Worm (Caenorhabditis elegans) whole organism, L2 larva: ENCODE data around the gene C04C3.9.
"Not testable (repeated sequence)": the region's sequence is repeated elsewhere in the genome, so short reads cannot be mapped to it uniquely, and the experiment has no call there.

Experiments
- C34F6.9 ChIP-seq: fragments of 150-350 bp; optimal IDR thresholded peaks from 2 replicates; lab custom pipeline; 2014; ENCODE audit warnings: missing biosample characterization, missing genetic modification characterization
- R02D3.7 ChIP-seq: fragments of 150-350 bp; optimal IDR thresholded peaks from 2 replicates; lab custom pipeline; 2014; ENCODE audit warnings: missing biosample characterization, missing genetic modification characterization
- alr-1 ChIP-seq: fragments of 150-350 bp; optimal IDR thresholded peaks from 2 replicates; lab custom pipeline; 2014; ENCODE audit warnings: missing biosample characterization, missing genetic modification characterization
- blmp-1 ChIP-seq: sonication (generic microtip); optimal IDR thresholded peaks from 2 replicates; lab custom pipeline; 2017; ENCODE audit warnings: missing genetic modification characterization, mild to moderate bottlenecking, missing compliant biosample characterization, antibody characterized with exemption, moderate library complexity; ENCODE audit not compliant: insufficient read depth
- ceh-16 ChIP-seq: fragments of 150-350 bp; optimal IDR thresholded peaks from 2 replicates; lab custom pipeline; 2014; ENCODE audit warnings: missing biosample characterization, missing genetic modification characterization
- egl-27 ChIP-seq: sonication (generic microtip); optimal IDR thresholded peaks from 3 replicates; lab custom pipeline; 2017; ENCODE audit warnings: missing biosample characterization, missing genetic modification reagents, missing genetic modification characterization
- elt-1 ChIP-seq: fragments of 150-350 bp; optimal IDR thresholded peaks from 2 replicates; lab custom pipeline; 2014; ENCODE audit warnings: missing biosample characterization, missing genetic modification characterization
- elt-3 ChIP-seq: sonication (generic microtip); optimal IDR thresholded peaks from 2 replicates; lab custom pipeline; 2017; ENCODE audit warnings: missing biosample characterization, missing genetic modification characterization
- fos-1 ChIP-seq: fragments of 150-350 bp; optimal IDR thresholded peaks from 2 replicates; lab custom pipeline; 2014; ENCODE audit warnings: missing biosample characterization, missing genetic modification characterization
- lin-39 ChIP-seq: fragments of 150-350 bp; optimal IDR thresholded peaks from 2 replicates; lab custom pipeline; 2014; ENCODE audit warnings: missing biosample characterization, missing genetic modification reagents, missing genetic modification characterization
- lsy-2 ChIP-seq, 2 experiments: fragments of 150-350 bp in 1 of 2; sonication (generic microtip) in 1 of 2; optimal IDR thresholded peaks; 2 replicates each; lab custom pipeline; 2014 to 2017; ENCODE audit warnings: missing biosample characterization in 2 of 2, missing genetic modification characterization in 2 of 2
- mab-5 ChIP-seq: fragments of 150-350 bp; optimal IDR thresholded peaks from 2 replicates; lab custom pipeline; 2014; ENCODE audit warnings: missing biosample characterization, missing genetic modification characterization
- nhr-10 ChIP-seq: sonication (generic microtip); optimal IDR thresholded peaks from 2 replicates; lab custom pipeline; 2017; ENCODE audit warnings: missing biosample characterization, missing genetic modification characterization
- nhr-11 ChIP-seq: fragments of 150-350 bp; optimal IDR thresholded peaks from 2 replicates; lab custom pipeline; 2014; ENCODE audit warnings: missing biosample characterization, missing genetic modification characterization
- nhr-12 ChIP-seq: fragments of 150-350 bp; optimal IDR thresholded peaks from 2 replicates; lab custom pipeline; 2014; ENCODE audit warnings: missing biosample characterization, missing genetic modification characterization
- nhr-129 ChIP-seq: fragments of 150-350 bp; optimal IDR thresholded peaks from 2 replicates; lab custom pipeline; 2014; ENCODE audit warnings: missing biosample characterization, missing genetic modification characterization
- nhr-21 ChIP-seq: fragments of 150-350 bp; optimal IDR thresholded peaks from 2 replicates; lab custom pipeline; 2014; ENCODE audit warnings: missing biosample characterization, missing genetic modification characterization
- nhr-23 ChIP-seq: fragments of 150-350 bp; optimal IDR thresholded peaks from 2 replicates; lab custom pipeline; 2014; ENCODE audit warnings: missing biosample characterization, missing genetic modification reagents, missing genetic modification characterization
- nhr-237 ChIP-seq: fragments of 150-350 bp; optimal IDR thresholded peaks from 2 replicates; lab custom pipeline; 2014; ENCODE audit warnings: missing biosample characterization, missing genetic modification characterization
- nhr-25 ChIP-seq: fragments of 150-350 bp; sonication (generic microtip); optimal IDR thresholded peaks from 3 replicates; lab custom pipeline; 2014; ENCODE audit warnings: missing biosample characterization, missing genetic modification characterization
- nhr-77 ChIP-seq: fragments of 150-350 bp; optimal IDR thresholded peaks from 2 replicates; lab custom pipeline; 2014; ENCODE audit warnings: missing biosample characterization, missing genetic modification characterization
- peb-1 ChIP-seq: fragments of 150-350 bp; optimal IDR thresholded peaks from 2 replicates; lab custom pipeline; 2014; ENCODE audit warnings: missing biosample characterization, missing genetic modification characterization
- sem-4 ChIP-seq: fragments of 150-350 bp; optimal IDR thresholded peaks from 2 replicates; lab custom pipeline; 2014; ENCODE audit warnings: missing biosample characterization, missing genetic modification reagents, missing genetic modification characterization
- skn-1 ChIP-seq: sonication (generic microtip); optimal IDR thresholded peaks from 2 replicates; lab custom pipeline; 2017; ENCODE audit warnings: missing biosample characterization, missing genetic modification characterization
- sma-9 ChIP-seq, 2 experiments: fragments of 150-350 bp in 1 of 2; sonication (generic microtip) in 1 of 2; optimal IDR thresholded peaks; 2 replicates each; lab custom pipeline; 2014 to 2016; ENCODE audit warnings: missing genetic modification characterization in 2 of 2, mild to moderate bottlenecking in 1 of 2, missing biosample characterization in 1 of 2, missing compliant biosample characterization in 1 of 2, missing genetic modification reagents in 1 of 2, moderate library complexity in 1 of 2
- snpc-4 ChIP-seq: fragments of 150-350 bp; optimal IDR thresholded peaks from 2 replicates; lab custom pipeline; 2014; ENCODE audit warnings: missing biosample characterization, missing genetic modification characterization
- zag-1 ChIP-seq: fragments of 150-350 bp; optimal IDR thresholded peaks from 2 replicates; lab custom pipeline; 2014; ENCODE audit warnings: missing biosample characterization, missing genetic modification characterization
- ztf-11 ChIP-seq: sonication (generic microtip); optimal IDR thresholded peaks from 2 replicates; lab custom pipeline; 2017; ENCODE audit warnings: missing biosample characterization, missing genetic modification characterization

The C04C3.9 gene

ce11 chrIV:3440848-3441247, 12.5 kb upstream of the C04C3.9 start, which contains the start of gene grd-10:
Gene grd-10 (plus strand): TSS chrIV:3441055.
- peak; percentile 72 for TF ChIP-seq elt-1 (tag; lab: Kevin White, UChicago)
- TF ChIP-seq blmp-1 (tag; lab: Kevin White, UChicago) = no peak
- TF ChIP-seq alr-1 (tag; lab: Kevin White, UChicago) = no peak
- TF ChIP-seq ceh-16 (tag; lab: Kevin White, UChicago) = peak; percentile 70
- no peak for TF ChIP-seq lsy-2 (tag; optimal IDR thresholded peaks at IDR 0.05; lab: Kevin White, UChicago)
- TF ChIP-seq nhr-25 (tag; lab: Kevin White, UChicago) = peak; percentile 35
- peak; percentile 54 for TF ChIP-seq sma-9 (GFP tag; optimal IDR thresholded peaks at IDR 0.05; lab: Kevin White, UChicago)
- no peak for TF ChIP-seq sma-9 (tag; optimal IDR thresholded peaks at IDR 0.05; lab: Kevin White, UChicago)

ce11 chrIV:3439354-3439753, 11.0 kb upstream of the C04C3.9 start, which contains the start of gene grd-3:
Gene grd-3 (plus strand): TSS chrIV:3439655.
- TF ChIP-seq sma-9 (GFP tag; optimal IDR thresholded peaks at IDR 0.05; lab: Kevin White, UChicago) (peak; percentile 43), sma-9 (tag; optimal IDR thresholded peaks at IDR 0.05; lab: Kevin White, UChicago) (no peak), egl-27 (tag; lab: Kevin White, UChicago) (no peak), C34F6.9 (no peak), ceh-16 (tag; lab: Kevin White, UChicago) (peak; percentile 72), elt-1 (tag; lab: Kevin White, UChicago) (peak; percentile 81), nhr-25 (tag; lab: Kevin White, UChicago) (peak; percentile 62)

- TF ChIP-seq nhr-23 (tag; lab: Kevin White, UChicago) (peak; percentile 60), egl-27 (tag; lab: Kevin White, UChicago) (no peak), blmp-1 (tag; lab: Kevin White, UChicago) (no peak), nhr-25 (tag; lab: Kevin White, UChicago) (peak; percentile 32), nhr-237 (tag; lab: Kevin White, UChicago) (no peak), nhr-129 (tag; lab: Kevin White, UChicago) (no peak), alr-1 (tag; lab: Kevin White, UChicago) (no peak), elt-1 (tag; lab: Kevin White, UChicago) (peak; percentile 70), ceh-16 (tag; lab: Kevin White, UChicago) (peak; percentile 85), sma-9 (GFP tag; optimal IDR thresholded peaks at IDR 0.05; lab: Kevin White, UChicago) (peak; percentile 36), sma-9 (tag; optimal IDR thresholded peaks at IDR 0.05; lab: Kevin White, UChicago) (no peak), zag-1 (tag; lab: Kevin White, UChicago) (no peak), nhr-77 (tag; lab: Kevin White, UChicago) (no peak), snpc-4 (tag; lab: Kevin White, UChicago) (no peak), nhr-11 (tag; lab: Kevin White, UChicago) (no peak)
These were observed 9.7 kb upstream of the C04C3.9 start, which contains the start of gene grd-13 for ce11 chrIV:3438022-3438421. Gene grd-13 (plus strand): TSS chrIV:3438312.

DNA sequence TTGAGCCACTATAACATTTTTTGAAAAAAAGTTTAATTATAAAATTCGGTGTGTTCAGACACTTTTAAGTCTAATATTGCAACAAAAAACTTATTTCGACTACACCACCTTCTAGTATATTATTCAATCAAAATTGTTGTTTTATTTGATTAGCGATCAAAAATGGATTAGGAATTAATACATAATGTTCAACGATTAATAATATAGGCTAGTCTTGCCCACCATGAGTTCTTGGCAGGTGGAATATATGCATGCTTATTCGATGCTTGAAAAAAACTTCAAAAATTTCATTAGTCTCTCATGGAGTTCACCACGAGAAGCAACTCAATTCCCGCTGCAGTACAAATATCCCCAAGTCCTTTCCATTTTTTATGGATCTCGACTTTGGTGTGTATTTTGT, 7.7 kb upstream of the C04C3.9 start, which contains the start of gene srz-32:
Gene srz-32 (plus strand): TSS at position 301 of the 400 bp plus-strand sequence.
- TF ChIP-seq nhr-25 (tag; lab: Kevin White, UChicago) = no peak
- TF ChIP-seq nhr-11 (tag; lab: Kevin White, UChicago) = no peak
- no peak for TF ChIP-seq peb-1 (tag; lab: Kevin White, UChicago)
- no peak for TF ChIP-seq fos-1 (tag; lab: Kevin White, UChicago)

ce11 chrIV:3433387-3433786, 5.1 kb upstream of the C04C3.9 start, which contains the start of gene C04C3.7:
Gene C04C3.7 (minus strand): TSS chrIV:3433487.
- not testable (repeated sequence) for TF ChIP-seq sma-9 (GFP tag; optimal IDR thresholded peaks at IDR 0.05; lab: Kevin White, UChicago); sma-9 (tag; optimal IDR thresholded peaks at IDR 0.05; lab: Kevin White, UChicago); nhr-10 (tag; lab: Kevin White, UChicago); sem-4 (tag; lab: Kevin White, UChicago)
- TF ChIP-seq, all 48 proteins: peak for 0; not testable (repeated sequence) for 48

DNA sequence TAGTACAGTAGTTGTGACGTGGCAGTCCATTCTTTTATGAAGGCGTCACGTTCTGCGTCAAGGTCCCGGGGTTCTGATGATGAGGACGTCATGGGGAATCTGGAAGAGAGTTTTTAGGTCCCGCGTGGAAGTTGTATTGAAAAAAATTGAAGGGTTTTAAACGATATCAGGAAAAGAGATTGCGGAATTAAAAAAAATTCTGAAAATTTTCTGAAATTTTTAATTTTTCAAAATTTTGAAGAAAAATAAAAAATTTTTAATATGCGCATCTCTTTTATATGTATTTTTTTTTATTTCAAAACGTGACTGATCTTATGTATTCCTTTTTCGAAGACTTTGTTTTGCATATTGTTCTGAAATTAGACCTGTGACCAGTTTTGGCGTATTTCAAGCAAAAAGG, 5.8 kb downstream of the C04C3.9 start, which contains the start of gene C04C3.6:
Gene C04C3.6 (minus strand): TSS at position 101 of the 400 bp plus-strand sequence.
- TF ChIP-seq C34F6.9 (no peak), skn-1 (tag; lab: Kevin White, UChicago) (no peak), nhr-237 (tag; lab: Kevin White, UChicago) (no peak), R02D3.7 (tag; lab: Kevin White, UChicago) (no peak), nhr-23 (tag; lab: Kevin White, UChicago) (no peak), nhr-12 (tag; lab: Kevin White, UChicago) (no peak)

DNA sequence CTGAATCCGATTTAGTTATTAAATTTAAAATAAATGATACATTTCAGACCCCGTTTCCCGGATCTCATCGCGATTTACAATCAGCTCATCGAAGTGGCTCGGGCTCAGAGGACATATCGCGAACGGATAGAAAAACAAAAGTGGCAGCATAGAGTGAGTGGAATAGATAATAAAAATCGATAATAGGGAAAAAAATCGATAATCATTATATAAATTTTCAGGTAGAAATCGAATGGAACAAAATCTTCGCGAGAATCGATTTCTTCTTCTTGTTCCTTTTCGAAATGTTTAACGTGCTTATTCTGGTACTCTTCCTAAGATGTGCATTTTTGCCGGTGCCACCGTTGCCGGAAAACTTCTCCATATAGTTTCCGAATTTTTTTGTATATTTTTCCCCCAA, 9.6 kb downstream of the C04C3.9 start:
- TF ChIP-seq sma-9 (GFP tag; optimal IDR thresholded peaks at IDR 0.05; lab: Kevin White, UChicago) (no peak), sma-9 (tag; optimal IDR thresholded peaks at IDR 0.05; lab: Kevin White, UChicago) (no peak), ztf-11 (no peak), nhr-10 (tag; lab: Kevin White, UChicago) (no peak), mab-5 (no peak), lin-39 (tag; lab: Kevin White, UChicago) (no peak), nhr-129 (tag; lab: Kevin White, UChicago) (no peak), elt-3 (tag; lab: Kevin White, UChicago) (no peak), nhr-21 (tag; lab: Kevin White, UChicago) (no peak)
